Fruit fly (Drosophila melanogaster): Measurements from ENCODE around the gene CG2694.
A peak's percentile ranks its signal among the peaks of the same experiment; 100 is the strongest.

The CG2694 gene

DNA sequence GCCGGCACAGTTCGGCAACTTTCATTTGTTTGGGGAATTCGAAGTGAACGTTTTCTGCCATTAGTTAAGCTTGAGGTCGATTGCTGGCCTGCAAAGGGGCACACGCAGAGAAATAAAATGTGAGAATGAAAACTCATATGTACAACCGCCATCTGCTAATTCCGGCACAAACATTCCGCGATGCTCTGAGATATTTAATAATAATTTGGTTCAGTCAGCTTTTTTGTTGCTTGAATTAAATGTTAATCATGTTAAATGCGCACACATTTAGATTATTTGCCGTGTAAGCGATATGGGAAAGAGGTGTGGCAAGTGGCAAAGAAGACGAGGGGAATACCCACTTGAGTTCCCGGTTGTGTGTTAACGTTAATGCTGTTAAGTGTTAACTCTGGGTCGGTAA is 43.5 kb downstream of the CG2694 start (continued):
- TF ChIP-seq CG2199 (GFP tag; IDR thresholded peaks at IDR 0.05) = no peak
- no peak for TF ChIP-seq CG32767 (GFP tag; IDR thresholded peaks at IDR 0.05)
- TF ChIP-seq Oaz (GFP tag; IDR thresholded peaks at IDR 0.05) = no peak
- TF ChIP-seq CG32772 (GFP tag; IDR thresholded peaks at IDR 0.05) = peak; percentile 49
- TF ChIP-seq ham (GFP tag; IDR thresholded peaks at IDR 0.05) = no peak
- no peak for TF ChIP-seq gro (GFP tag; optimal IDR thresholded peaks at IDR 0.05)
- TF ChIP-seq cad (GFP tag; optimal IDR thresholded peaks at IDR 0.05) = no peak
- no peak for TF ChIP-seq CG34224 (GFP tag; IDR thresholded peaks at IDR 0.05; ENCODE audit: partially characterized antibody)
- no peak for TF ChIP-seq otp (GFP tag; IDR thresholded peaks at IDR 0.05)
- TF ChIP-seq run (tag; optimal IDR thresholded peaks at IDR 0.05) = no peak
- no peak for TF ChIP-seq Atf-2 (GFP tag; optimal IDR thresholded peaks at IDR 0.05)
- TF ChIP-seq CG6272 (GFP tag; IDR thresholded peaks at IDR 0.05) = no peak
- TF ChIP-seq Nf-YB (GFP tag; optimal IDR thresholded peaks at IDR 0.05) = no peak
- no peak for TF ChIP-seq CG4328 (GFP tag; optimal IDR thresholded peaks at IDR 0.05)
- no peak for TF ChIP-seq CG7963 (GFP tag; IDR thresholded peaks at IDR 0.05; ENCODE audit: partially characterized antibody)
- peak; percentile 32 for TF ChIP-seq CG2120 (GFP tag; optimal IDR thresholded peaks at IDR 0.05)
- no peak for TF ChIP-seq en (GFP tag; optimal IDR thresholded peaks at IDR 0.05)
- TF ChIP-seq CG17385 (GFP tag; optimal IDR thresholded peaks at IDR 0.05) = peak; percentile 17
- TF ChIP-seq CG15601 (tag; optimal IDR thresholded peaks at IDR 0.05) = no peak
- no peak for TF ChIP-seq gce (GFP tag; IDR thresholded peaks at IDR 0.05)

DNA sequence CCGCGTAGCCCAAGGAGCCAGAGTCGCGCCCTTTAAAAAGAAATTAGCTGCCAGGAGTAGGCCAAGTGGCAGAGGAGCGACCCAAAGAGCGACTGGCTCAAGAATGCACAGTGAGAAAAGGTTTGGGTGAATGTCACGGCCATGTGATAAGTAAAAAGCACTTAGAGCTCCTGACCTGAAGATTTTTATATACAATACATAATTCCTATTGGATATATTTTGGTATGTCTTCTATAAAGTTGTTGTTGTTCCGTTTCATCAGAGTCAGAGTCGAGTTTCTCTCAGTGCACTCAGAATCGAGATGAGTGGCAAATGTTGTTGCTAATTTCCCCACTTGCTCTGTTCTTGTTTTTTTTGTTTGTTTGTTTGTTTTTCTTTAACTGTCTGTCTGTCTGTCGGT is 47.3 kb downstream of the CG2694 start:
- TF ChIP-seq CG9437 (GFP tag; optimal IDR thresholded peaks at IDR 0.05) (no peak), CG2678 (tag; optimal IDR thresholded peaks at IDR 0.05) (peak; percentile 22), CG12391 (tag; optimal IDR thresholded peaks at IDR 0.05) (no peak), Doc3 (GFP tag; IDR thresholded peaks at IDR 0.05; ENCODE audit: partially characterized antibody) (no peak), crp (GFP tag; optimal IDR thresholded peaks at IDR 0.05) (no peak), pzg (GFP tag; optimal IDR thresholded peaks at IDR 0.05) (no peak), CG11504 (tag; optimal IDR thresholded peaks at IDR 0.05) (peak; percentile 17), CG6175 (GFP tag; IDR thresholded peaks at IDR 0.05) (no peak), CG12236 (GFP tag; optimal IDR thresholded peaks at IDR 0.05) (no peak), Xrp1 (GFP tag; IDR thresholded peaks at IDR 0.05) (0 out of 2 replicates have a peak, but pooled peaks have one; percentile 8), CG31441 (GFP tag; IDR thresholded peaks at IDR 0.05) (no peak), row (GFP tag; IDR thresholded peaks at IDR 0.05) (peak; percentile 24; the same call in 1 of the 3 replicates), Dek (tag; optimal IDR thresholded peaks at IDR 0.05) (no peak), CG12071 (GFP tag; optimal IDR thresholded peaks at IDR 0.05) (no peak), da (GFP tag; optimal IDR thresholded peaks at IDR 0.05) (no peak), CG10274 (GFP tag; optimal IDR thresholded peaks at IDR 0.05) (no peak), emc (GFP tag; optimal IDR thresholded peaks at IDR 0.05) (no peak), sqz (GFP tag; optimal IDR thresholded peaks at IDR 0.05) (no peak), CG14441 (GFP tag; IDR thresholded peaks at IDR 0.05) (0 out of 2 replicates have a peak, but pooled peaks have one; percentile 12), CG2875 (GFP tag; optimal IDR thresholded peaks at IDR 0.05) (no peak), Sox100B (GFP tag; optimal IDR thresholded peaks at IDR 0.05) (no peak), Rfx (GFP tag; IDR thresholded peaks at IDR 0.05) (no peak), kni (GFP tag; optimal IDR thresholded peaks at IDR 0.05) (no peak), CG1603 (tag; optimal IDR thresholded peaks at IDR 0.05) (peak; percentile 3), CG18599 (GFP tag; optimal IDR thresholded peaks at IDR 0.05) (peak; percentile 41), bsh (GFP tag; optimal IDR thresholded peaks at IDR 0.05) (peak in 1 of 2 experiments; percentile 19), MTF-1 (GFP tag; optimal IDR thresholded peaks at IDR 0.05; ENCODE audit: borderline replicate concordance) (no peak), sisA (GFP tag; IDR thresholded peaks at IDR 0.05) (no peak), ken (GFP tag; IDR thresholded peaks at IDR 0.05) (no peak), E2f1 (GFP tag; IDR thresholded peaks at IDR 0.05) (no peak), CG7839 (tag; optimal IDR thresholded peaks at IDR 0.05) (peak; percentile 10)
